Worm (Caenorhabditis elegans) whole organism, early embryonic: ENCODE results near the gene taf-9.

Source experiments
- ama-1 ChIP-seq: fragments of 150-350 bp; optimal IDR thresholded peaks from 2 replicates; lab custom pipeline; 2014
- ets-7 ChIP-seq: sonication (generic microtip); optimal IDR thresholded peaks from 2 replicates; lab custom pipeline; 2016; ENCODE audit warnings: missing genotype, missing genetic modification characterization, missing compliant biosample characterization
- flt-1 ChIP-seq: fragments of 200-800 bp; sonication (Bioruptor generic); IDR thresholded peaks from 2 replicates; pipeline ENCODE4 v1.3.6; 2022; ENCODE audit warnings: missing genetic modification characterization, missing compliant biosample characterization
- hmg-4 ChIP-seq: fragments of 200-800 bp; sonication (Bioruptor generic); optimal IDR thresholded peaks from 2 replicates; lab custom pipeline; 2018; ENCODE audit warnings: mild to moderate bottlenecking, missing genetic modification characterization, missing compliant biosample characterization
- scrt-1 ChIP-seq: fragments of 200-800 bp; sonication (Bioruptor generic); IDR thresholded peaks from 2 replicates; pipeline ENCODE4 v1.3.6; 2022; ENCODE audit warnings: missing genetic modification characterization, missing compliant biosample characterization

ce11 chrIII:13604834-13605233 lies 19.2 kb upstream of the taf-9 start:
- TF ChIP-seq ama-1 (lab: Kevin White, UChicago) = no peak
- TF ChIP-seq ets-7 (tag; lab: Kevin White, UChicago) = no peak
- TF ChIP-seq hmg-4 (GFP tag; lab: Kevin White, UChicago) = no peak
- TF ChIP-seq scrt-1 (GFP tag; lab: Robert Waterston, UW) = no peak
- TF ChIP-seq flt-1 (GFP tag; lab: Robert Waterston, UW) = no peak
